Worm (Caenorhabditis elegans): ENCODE data around the gene C05C12.4.
"Not testable (repeated sequence)": the region's sequence is repeated elsewhere in the genome, so short reads cannot be mapped to it uniquely, and the experiment has no call there.

Gene C05C12.4

DNA sequence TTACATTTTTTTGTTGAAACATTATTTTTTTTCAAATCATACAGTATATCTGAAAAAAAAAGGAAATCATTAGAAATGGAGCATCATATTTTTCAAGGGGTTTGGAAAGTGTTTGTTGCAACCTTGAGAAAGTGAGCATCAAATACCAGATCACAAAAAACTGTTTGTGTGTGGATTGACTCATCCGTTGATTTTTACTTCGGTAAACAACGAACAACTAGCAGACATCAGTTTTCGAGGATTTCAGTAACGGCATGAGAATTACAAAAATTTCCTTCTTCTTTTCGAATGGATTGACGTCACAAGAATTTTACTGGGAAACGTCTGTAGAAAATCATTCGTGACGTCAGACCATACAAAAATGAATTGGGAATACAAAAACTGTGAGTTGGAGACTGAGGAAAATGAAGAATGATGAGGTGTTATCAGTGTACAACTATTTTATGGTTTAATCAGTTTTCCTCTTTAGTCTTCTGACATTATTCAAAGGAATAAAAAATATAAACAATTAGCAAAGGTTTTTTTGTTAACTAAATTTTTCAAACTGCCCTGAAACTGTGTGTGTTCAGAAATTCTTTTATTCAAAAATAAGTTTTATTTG is at the start of gene C05C12.4:
Gene C05C12.4, minus strand, starts transcription at position 51 of the 601 bp plus-strand sequence.
- TF ChIP-seq unc-62 (GFP tag; optimal IDR thresholded peaks at IDR 0.05), result no peak

DNA sequence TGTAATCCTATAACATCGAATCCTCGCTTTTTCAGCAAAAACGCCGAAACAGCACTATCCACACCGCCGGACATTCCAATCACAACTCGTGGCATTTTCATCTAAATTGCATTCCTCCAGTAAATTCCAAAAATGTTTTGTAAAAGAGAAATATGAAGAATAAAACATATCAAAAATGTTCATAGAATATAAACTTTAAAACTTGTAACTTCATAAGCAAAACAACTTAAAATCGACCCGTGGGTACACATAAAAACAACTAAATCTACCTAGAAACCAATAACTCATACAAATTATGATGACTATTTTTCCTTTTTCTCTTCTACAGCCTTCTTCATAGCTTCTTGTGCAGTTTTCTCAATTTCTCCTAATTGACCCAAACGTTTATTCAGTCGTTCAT is 48.9 kb upstream of the C05C12.4 start, which contains the start of gene mttu-1:
Gene mttu-1, minus strand, starts transcription at position 101 of the 400 bp plus-strand sequence.
- no peak for TF ChIP-seq unc-62 (GFP tag; optimal IDR thresholded peaks at IDR 0.05)

DNA sequence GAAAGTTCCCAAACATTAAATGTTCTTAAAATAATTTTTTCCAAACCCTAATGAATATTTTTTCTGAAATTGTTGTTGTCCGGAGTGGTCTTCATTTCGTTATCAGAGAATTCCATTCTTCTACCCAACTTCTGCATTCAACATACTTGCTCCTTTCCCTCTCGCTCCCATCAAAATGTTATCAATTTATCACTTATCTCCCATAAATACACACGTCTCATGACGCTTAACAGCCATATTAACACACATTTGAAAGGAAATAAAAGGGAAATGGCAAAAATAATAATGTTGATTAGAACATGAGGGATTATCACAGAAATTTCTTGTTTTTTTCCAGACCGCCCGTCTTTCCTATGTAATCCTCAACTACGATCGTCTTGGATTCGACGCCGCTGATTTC is 41.1 kb upstream of the C05C12.4 start:
- no peak for TF ChIP-seq unc-62 (GFP tag; optimal IDR thresholded peaks at IDR 0.05)

DNA sequence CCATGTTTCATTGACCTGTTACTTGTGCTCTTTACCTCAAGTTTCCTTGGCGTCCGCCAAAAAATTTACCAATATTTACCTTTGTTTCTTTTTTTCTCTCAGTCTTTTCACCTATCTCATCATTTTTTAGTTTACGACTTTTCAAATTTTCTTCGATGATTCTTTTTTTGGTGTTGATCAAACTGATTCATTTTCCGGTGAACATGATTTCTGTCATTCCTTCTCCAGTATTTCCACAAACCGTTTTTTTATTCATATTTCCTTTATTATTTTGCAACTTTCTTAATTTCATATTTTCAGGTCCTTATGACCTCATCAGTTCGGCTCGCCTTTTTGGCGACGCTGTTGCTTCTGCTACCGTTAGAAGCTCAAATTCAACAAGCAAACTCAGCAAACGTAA is 39.6 kb upstream of the C05C12.4 start, which contains the start of gene F54D1.6:
Gene F54D1.6, plus strand, starts transcription at position 301 of the 400 bp plus-strand sequence.
- TF ChIP-seq unc-62 (GFP tag; optimal IDR thresholded peaks at IDR 0.05), result no peak

DNA sequence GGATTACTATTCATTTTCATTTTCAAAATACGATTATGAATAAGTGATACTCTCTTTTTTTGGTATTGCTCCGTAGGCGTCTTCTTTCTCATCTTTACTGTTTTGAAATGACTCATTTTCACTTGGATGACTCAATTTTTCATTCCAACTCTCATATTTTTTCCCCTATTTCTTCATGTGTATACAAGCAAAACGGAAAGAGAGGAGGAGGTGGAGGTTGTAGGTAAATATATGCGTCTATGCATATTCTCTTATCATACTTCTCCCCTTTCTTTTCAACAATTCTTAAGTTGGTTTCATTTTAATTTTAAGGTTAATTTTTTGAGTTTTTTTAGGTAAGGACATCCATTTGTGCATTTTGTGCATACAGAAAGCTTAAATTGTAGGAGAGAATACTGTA is 38.2 kb upstream of the C05C12.4 start:
- TF ChIP-seq unc-62 (GFP tag; optimal IDR thresholded peaks at IDR 0.05), result no peak

DNA sequence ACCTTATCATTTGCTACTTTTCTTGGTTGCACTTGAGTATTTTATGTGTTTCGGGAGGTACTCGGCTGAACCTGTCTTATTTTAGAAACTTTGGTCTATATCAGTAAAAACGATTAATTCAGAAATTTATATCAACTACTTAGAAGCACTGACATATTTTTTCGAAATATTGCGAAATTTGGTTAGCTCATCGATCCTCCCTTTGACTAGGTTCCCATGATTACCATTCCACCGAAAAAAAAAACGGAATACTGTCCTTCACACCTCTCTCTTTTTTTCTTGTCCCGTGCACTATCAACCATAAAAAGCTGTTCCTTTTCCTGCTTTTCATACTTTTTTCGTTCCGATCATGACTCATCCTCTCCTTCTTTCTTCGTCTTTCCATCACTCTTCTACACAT is 37.4 kb upstream of the C05C12.4 start:
- no peak for TF ChIP-seq unc-62 (GFP tag; optimal IDR thresholded peaks at IDR 0.05)

DNA sequence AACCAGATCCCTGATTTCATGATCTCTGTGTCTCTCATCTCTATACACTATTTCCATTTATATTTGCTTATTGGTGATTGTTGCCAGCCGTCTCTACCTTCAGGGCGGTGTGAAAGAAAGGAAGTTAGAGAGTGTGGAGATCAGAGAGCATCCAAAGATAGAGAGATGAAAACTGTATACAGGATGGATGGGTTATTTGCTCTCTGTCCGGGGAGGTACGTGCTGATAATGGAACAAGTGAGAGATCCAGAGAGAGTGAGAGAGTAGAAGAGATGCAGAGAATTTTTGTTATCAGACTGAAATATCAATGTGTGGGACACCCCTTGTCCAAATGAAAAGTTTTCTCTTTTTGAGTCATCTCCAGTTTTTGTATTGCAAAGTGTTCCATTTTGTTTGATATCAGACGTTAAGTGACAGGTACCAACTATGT is 36.2 kb upstream of the C05C12.4 start:
- TF ChIP-seq unc-62 (GFP tag; optimal IDR thresholded peaks at IDR 0.05), result no peak

DNA sequence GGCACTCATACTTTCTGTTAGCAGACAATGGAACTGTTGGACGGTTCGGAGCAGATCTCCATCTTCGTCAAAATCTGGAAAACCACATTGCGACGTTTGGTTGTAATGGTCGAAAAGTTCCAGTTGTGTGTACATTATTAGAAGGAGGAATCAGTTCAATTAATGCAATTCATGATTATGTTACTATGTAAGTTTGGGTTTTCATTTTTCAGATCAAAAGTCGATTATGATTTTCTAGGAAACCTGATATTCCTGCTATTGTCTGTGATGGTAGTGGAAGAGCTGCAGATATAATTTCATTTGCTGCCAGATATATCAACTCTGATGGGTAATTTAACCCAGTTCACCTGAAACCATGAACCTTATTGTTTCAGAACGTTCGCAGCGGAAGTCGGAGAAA is 28.1 kb upstream of the C05C12.4 start:
- TF ChIP-seq unc-62 (GFP tag; optimal IDR thresholded peaks at IDR 0.05), result no peak

DNA sequence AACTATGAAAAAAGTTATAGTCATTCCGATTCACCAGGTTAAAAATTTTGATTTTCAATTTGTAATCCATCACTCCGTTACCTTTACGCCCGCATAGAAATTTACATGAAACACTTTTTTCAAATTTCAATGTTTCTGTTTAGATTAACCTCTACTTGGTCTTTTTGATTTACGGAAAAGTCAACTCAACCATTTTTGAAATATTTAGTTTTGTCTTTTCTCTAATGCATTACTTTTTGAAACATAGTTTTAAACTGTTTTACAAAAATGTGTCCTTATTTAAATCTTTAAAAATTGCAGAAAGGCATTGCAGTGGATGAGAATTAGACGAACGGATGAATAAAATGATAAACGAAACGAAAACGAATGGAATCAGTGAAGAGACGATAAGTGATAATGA is 25.3 kb upstream of the C05C12.4 start, which contains the start of gene gtl-2:
Gene gtl-2, plus strand, starts transcription at position 301 of the 400 bp plus-strand sequence.
- no peak for TF ChIP-seq unc-62 (GFP tag; optimal IDR thresholded peaks at IDR 0.05)

DNA sequence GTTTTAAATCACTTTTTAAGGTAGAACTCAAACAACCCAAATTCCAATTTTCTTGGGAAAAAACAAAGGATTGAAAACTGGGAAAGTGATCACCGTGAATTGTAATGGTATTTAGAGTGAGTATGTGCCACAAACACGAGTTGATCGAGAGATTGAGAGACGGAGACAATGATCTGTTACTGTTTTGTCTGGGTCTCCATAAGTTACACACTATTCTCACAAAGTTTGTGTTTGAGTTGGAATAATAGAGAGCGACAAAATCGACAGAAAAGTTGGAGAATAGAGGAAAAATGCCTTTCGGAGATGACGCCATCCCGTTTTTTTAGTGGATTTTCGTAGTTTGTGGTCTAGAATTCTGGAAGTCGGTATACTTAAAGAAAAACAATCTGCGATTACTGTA is 23.4 kb upstream of the C05C12.4 start, which contains the start of gene nhr-7:
Gene nhr-7, minus strand, starts transcription at position 101 of the 400 bp plus-strand sequence.
- TF ChIP-seq unc-62 (GFP tag; optimal IDR thresholded peaks at IDR 0.05), result no peak

DNA sequence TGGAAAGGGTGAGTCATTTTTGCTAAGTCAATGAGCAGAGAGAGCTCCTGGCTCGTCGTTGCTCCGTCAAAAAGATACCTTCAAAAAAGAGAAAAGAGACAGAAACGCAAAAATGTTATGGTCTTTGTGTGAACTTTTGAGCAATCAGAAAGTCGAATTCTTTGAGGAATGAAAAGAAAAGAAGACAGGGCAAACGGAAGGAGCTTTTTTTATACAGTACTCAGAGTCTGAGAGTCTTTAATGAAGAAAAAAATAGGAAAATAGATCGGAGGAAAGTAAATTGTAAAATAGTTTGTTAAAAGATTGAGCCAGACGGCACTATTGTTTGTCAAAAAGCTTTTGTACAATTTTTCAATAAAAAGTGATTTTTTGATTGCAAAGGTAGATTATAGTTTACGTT is 21.6 kb upstream of the C05C12.4 start:
- no peak for TF ChIP-seq unc-62 (GFP tag; optimal IDR thresholded peaks at IDR 0.05)

DNA sequence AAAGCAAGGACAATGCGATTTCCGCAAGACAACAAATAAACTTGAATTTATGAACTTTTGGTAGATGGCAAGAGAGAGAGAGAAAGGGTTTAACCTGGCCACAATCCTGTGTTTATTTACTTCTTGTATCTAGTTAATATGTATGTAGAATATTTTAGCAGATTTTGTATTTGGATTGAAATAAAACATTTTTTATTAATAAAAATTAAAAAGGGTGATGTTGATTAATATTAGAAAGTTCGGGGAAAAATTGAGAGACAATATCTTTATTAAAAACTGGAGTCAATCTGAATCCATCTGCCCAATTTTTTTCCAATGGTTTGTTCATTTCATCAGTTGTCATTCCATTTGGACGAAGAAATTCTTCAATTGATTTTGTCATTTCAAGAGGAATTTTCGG is 18.2 kb upstream of the C05C12.4 start, which contains the start of gene col-127:
Gene col-127, minus strand, starts transcription at position 101 of the 400 bp plus-strand sequence.
- TF ChIP-seq unc-62 (GFP tag; optimal IDR thresholded peaks at IDR 0.05), result no peak

DNA sequence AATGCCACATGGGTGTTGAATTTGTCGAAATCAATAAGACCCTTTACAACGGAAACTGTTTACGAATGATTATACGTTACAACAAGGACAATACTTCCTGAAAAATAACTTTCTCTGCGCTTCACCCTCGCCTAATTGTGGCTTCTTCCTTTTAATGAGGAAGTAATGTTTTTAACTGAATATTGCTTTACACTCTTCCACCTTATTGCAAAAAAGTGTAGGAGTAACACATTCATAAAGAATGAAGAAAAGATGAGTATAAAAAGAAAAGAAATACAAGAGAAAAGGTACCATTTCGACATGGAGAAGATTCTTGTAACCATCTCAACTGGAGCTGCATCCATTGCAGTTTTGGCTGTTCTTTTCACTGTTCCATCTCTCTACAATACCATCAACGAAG is 15.2 kb upstream of the C05C12.4 start, which contains the start of gene col-126:
Gene col-126, plus strand, starts transcription at position 301 of the 400 bp plus-strand sequence.
- TF ChIP-seq unc-62 (GFP tag; optimal IDR thresholded peaks at IDR 0.05), result not testable (repeated sequence)

DNA sequence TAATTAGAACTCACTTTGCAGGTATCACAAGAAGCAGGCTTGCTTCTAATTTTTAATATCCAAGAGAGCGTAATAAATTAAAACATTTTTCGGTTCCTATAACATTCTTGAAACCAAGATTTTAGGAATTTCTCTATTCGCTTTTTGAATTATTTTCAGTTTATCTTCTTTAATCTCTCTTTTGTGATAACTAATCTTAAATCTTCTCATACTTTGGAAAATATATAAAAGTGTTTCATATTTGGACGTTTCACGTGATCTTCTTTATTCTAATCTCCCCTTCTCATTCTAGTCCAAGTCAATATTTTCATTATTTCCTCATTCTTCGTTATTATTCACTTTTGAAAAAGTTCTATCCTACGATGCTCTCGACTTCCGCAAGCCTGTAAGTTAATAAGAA is 13.7 kb upstream of the C05C12.4 start, which contains the start of gene F54D1.1:
Gene F54D1.1, plus strand, starts transcription at position 301 of the 400 bp plus-strand sequence.
- no peak for TF ChIP-seq unc-62 (GFP tag; optimal IDR thresholded peaks at IDR 0.05)

DNA sequence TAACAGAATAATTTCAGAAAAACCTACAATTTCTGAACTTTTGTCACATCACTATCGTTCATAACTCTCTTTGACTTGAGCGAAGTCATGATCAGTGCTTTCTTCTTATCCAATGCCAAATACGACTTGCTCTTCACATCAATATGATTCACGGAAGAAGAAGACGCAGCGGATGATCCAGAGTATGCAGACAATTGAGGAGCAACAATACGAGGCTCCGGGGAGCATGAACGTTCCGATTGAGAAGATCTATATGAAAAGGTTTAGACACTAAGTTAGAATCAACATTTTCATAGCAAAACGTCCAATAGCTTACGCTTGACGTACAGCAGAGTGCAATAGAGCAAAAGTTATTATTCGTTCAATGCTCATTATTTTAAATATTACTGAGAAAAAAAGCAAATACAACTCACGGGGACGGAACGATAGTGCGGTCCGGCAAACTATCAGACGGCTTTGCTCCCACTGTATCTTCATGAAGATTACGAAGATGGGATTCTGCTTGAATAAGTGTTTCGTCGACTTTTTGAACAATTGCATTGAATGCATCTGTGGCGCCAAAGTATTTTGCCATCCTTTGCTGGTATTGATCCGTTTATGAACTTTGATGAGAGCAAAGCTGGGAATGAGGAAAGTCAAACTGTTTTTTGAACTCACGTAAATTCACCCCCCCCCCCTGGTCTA is 12.8 kb upstream of the C05C12.4 start, which contains the start of gene C05C12.5:
Gene C05C12.5, minus strand, starts transcription at position 642 of the 684 bp plus-strand sequence.
- TF ChIP-seq unc-62 (GFP tag; optimal IDR thresholded peaks at IDR 0.05), result no peak

DNA sequence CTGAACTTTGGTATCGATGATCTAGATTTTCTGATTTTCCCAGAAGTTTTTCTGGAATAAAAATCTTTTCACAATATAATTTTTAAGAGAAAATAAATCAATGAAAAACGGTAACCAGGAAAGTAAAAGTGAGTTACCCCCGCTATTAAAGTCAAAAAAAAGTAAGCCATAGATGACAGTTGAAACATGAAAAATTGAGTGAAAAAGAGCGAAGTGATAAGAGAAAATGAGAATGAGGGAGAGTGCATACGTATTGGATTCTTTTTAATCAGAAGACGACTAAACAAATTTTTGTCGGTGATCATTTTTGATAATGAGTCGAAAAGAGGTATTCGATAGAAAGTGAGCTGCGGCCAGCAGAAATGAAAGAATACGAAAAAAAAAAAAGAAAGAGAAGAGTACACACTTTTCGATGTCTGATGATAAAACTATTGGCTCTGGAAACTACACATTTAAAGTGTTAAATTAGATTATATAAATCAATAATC is 11.6 kb upstream of the C05C12.4 start, which contains the start of gene gtl-1:
Gene gtl-1, minus strand, starts transcription at position 51 of the 488 bp plus-strand sequence.
- TF ChIP-seq unc-62 (GFP tag; optimal IDR thresholded peaks at IDR 0.05), result no peak

Measured in whole organism, dauer.